Fruit fly (Drosophila melanogaster): ENCODE data around the gene CG5909.

DNA sequence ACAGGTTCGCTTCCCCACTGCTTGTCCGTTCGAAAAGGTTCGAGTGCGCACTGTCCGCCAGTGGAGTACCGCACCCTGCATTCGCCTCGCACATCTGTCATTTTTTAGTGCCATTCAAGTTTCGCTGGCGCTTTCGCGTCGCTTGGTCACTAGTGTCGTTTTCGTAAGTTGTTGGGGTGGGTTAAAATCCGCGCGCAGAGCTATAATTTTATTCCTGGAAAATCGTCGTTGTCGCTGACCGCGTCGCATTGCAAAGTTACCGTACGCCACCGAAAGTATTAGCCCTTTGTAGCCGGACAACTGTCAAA is 9.5 kb upstream of the CG5909 start, which contains the start of gene Men-b:
- TF ChIP-seq Myc (optimal IDR thresholded peaks at IDR 0.05) (no peak), Sin3A (optimal IDR thresholded peaks at IDR 0.05) (no peak), psq (optimal IDR thresholded peaks at IDR 0.05) (no peak), h (optimal IDR thresholded peaks at IDR 0.05) (no peak), ttk (optimal IDR thresholded peaks at IDR 0.05) (no peak), insv (optimal IDR thresholded peaks at IDR 0.05) (no peak)

All from Kc167 (cell line).